Fruit fly (Drosophila melanogaster): Measurements from ENCODE around the gene CG3857.

DNA sequence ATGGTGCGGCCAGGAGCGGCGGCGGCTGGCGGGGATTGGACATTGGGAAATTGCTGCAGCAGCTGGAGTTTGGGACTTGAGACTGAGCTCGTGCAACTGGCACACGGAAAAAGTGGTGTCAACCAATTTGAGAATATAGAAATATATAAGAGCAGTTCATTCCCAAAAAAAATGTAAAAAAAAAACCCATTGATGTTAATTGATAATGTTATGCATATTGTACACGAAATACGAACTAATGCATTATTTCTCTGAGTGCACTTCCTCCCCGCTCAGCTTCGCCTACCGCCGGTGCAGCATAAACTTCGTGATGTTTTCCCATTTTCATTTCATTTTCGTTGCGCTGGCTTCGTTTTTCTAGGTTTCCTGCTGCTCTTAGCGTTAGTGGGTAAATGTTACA is 39.8 kb upstream of the CG3857 start:
- no peak for TF ChIP-seq Hr96 (GFP tag; optimal IDR thresholded peaks at IDR 0.05)
- no peak for TF ChIP-seq CG33017 (tag; optimal IDR thresholded peaks at IDR 0.05)
- no peak for TF ChIP-seq kay (GFP tag; ENCODE audit: borderline replicate concordance)
- TF ChIP-seq Mnt (GFP tag; optimal IDR thresholded peaks at IDR 0.05), result no peak
- TF ChIP-seq CG5204 (GFP tag; optimal IDR thresholded peaks at IDR 0.05), result no peak
- no peak for TF ChIP-seq CG11617 (GFP tag; optimal IDR thresholded peaks at IDR 0.05)
- TF ChIP-seq CG14711 (tag; optimal IDR thresholded peaks at IDR 0.05), result no peak
- no peak for TF ChIP-seq pad (GFP tag; optimal IDR thresholded peaks at IDR 0.05)
- no peak for TF ChIP-seq CG7045 (GFP tag; optimal IDR thresholded peaks at IDR 0.05)
- TF ChIP-seq CG7101 (tag; optimal IDR thresholded peaks at IDR 0.05), result no peak
- no peak for TF ChIP-seq Crg-1 (GFP tag; optimal IDR thresholded peaks at IDR 0.05)
- no peak for TF ChIP-seq tj (GFP tag; optimal IDR thresholded peaks at IDR 0.05)

Measured in whole organism, adult.